Worm (Caenorhabditis elegans) whole organism, young adult: Measurements from ENCODE around the gene plg-1.

Experiments
- B0261.1 ChIP-seq: sonication (generic microtip); optimal IDR thresholded peaks from 2 replicates; lab custom pipeline; 2016; ENCODE audit warnings: mild to moderate bottlenecking, missing genetic modification characterization, moderate library complexity, missing compliant biosample characterization
- F10E7.11 ChIP-seq: sonication (generic microtip); optimal IDR thresholded peaks from 2 replicates; lab custom pipeline; 2017; ENCODE audit warnings: mild to moderate bottlenecking, missing genetic modification characterization, moderate library complexity, missing compliant biosample characterization
- F23B12.7 ChIP-seq: sonication (generic microtip); optimal IDR thresholded peaks from 2 replicates; lab custom pipeline; 2017; ENCODE audit warnings: missing genetic modification characterization, mild to moderate bottlenecking, missing compliant biosample characterization, antibody characterized with exemption, moderate library complexity; ENCODE audit not compliant: insufficient read depth
- F37B4.10 ChIP-seq: fragments of 200-800 bp; sonication (Bioruptor generic); IDR thresholded peaks from 2 replicates; pipeline ENCODE4 v1.3.6; 2022; ENCODE audit warnings: missing genetic modification characterization, missing compliant biosample characterization
- F39B2.1 ChIP-seq: fragments of 200-800 bp; sonication (Bioruptor generic); IDR thresholded peaks from 2 replicates; pipeline ENCODE4 v1.3.6; 2022; ENCODE audit warnings: missing genetic modification reagents, missing genetic modification characterization, missing compliant biosample characterization
- F55B11.4 ChIP-seq: sonication (generic microtip); optimal IDR thresholded peaks from 2 replicates; lab custom pipeline; 2016; ENCODE audit warnings: missing compliant biosample characterization, missing genetic modification characterization, borderline replicate concordance; ENCODE audit not compliant: insufficient read depth
- K12H6.12 ChIP-seq: fragments of 200-800 bp; sonication (Bioruptor generic); optimal IDR thresholded peaks from 2 replicates; lab custom pipeline; 2018; ENCODE audit warnings: mild to moderate bottlenecking, missing genetic modification characterization, missing compliant biosample characterization
- ZK185.1 ChIP-seq: sonication (generic microtip); optimal IDR thresholded peaks from 2 replicates; lab custom pipeline; 2016; ENCODE audit warnings: mild to moderate bottlenecking, missing genetic modification characterization, missing compliant biosample characterization; ENCODE audit not compliant: poor library complexity, severe bottlenecking
- attf-5 ChIP-seq: fragments of 200-800 bp; sonication (Bioruptor generic); optimal IDR thresholded peaks from 2 replicates; lab custom pipeline; 2018; ENCODE audit warnings: mild to moderate bottlenecking, missing genetic modification characterization, missing compliant biosample characterization
- attf-6 ChIP-seq: fragments of 200-800 bp; sonication (Bioruptor generic); IDR thresholded peaks from 2 replicates; pipeline ENCODE4 v1.3.6; 2022; ENCODE audit warnings: missing genetic modification reagents, missing genetic modification characterization, missing compliant biosample characterization
- bed-2 ChIP-seq: fragments of 200-800 bp; sonication (Bioruptor generic); IDR thresholded peaks from 2 replicates; pipeline ENCODE4 v1.3.6; 2022; ENCODE audit warnings: missing genetic modification reagents, missing genetic modification characterization, missing compliant biosample characterization
- ccch-3 ChIP-seq: fragments of 200-800 bp; sonication (Bioruptor generic); optimal IDR thresholded peaks from 2 replicates; lab custom pipeline; 2018; ENCODE audit warnings: mild to moderate bottlenecking, missing genetic modification characterization, missing compliant biosample characterization
- cebp-1 ChIP-seq, 2 experiments: fragments of 200-800 bp in 1 of 2; sonication (Bioruptor generic) in 1 of 2; sonication (generic microtip) in 1 of 2; IDR thresholded peaks in 1 of 2; optimal IDR thresholded peaks in 1 of 2; 2 replicates each; pipeline versions ENCODE4 v1.3.6 to Lab custom; 2017 to 2022; ENCODE audit warnings: missing compliant biosample characterization in 2 of 2, missing genetic modification characterization in 2 of 2, mild to moderate bottlenecking in 1 of 2, missing genetic modification reagents in 1 of 2, moderate library complexity in 1 of 2
- dpff-1 ChIP-seq: sonication (generic microtip); optimal IDR thresholded peaks from 2 replicates; lab custom pipeline; 2017; ENCODE audit warnings: mild to moderate bottlenecking, missing genetic modification characterization, missing compliant biosample characterization
- egl-18 ChIP-seq: fragments of 200-800 bp; sonication (Bioruptor generic); IDR thresholded peaks from 2 replicates; pipeline ENCODE4 v1.3.6; 2022; ENCODE audit warnings: missing genetic modification reagents, missing genetic modification characterization, missing compliant biosample characterization
- egl-44 ChIP-seq: fragments of 200-800 bp; sonication (Bioruptor generic); IDR thresholded peaks from 2 replicates; pipeline ENCODE4 v1.3.6; 2022; ENCODE audit warnings: missing genetic modification reagents, missing genetic modification characterization, missing compliant biosample characterization
- fkh-3 ChIP-seq: sonication (generic microtip); optimal IDR thresholded peaks from 2 replicates; lab custom pipeline; 2016; ENCODE audit warnings: mild to moderate bottlenecking, missing genetic modification characterization, missing compliant biosample characterization
- hlh-12 ChIP-seq: sonication (generic microtip); optimal IDR thresholded peaks from 2 replicates; lab custom pipeline; 2016; ENCODE audit warnings: missing genetic modification characterization, missing compliant biosample characterization
- hlh-26 ChIP-seq: fragments of 200-800 bp; sonication (Bioruptor generic); conservative IDR thresholded peaks from 2 replicates; pipeline ENCODE4 v1.3.6; 2022; ENCODE audit warnings: missing genetic modification reagents, missing genetic modification characterization, missing compliant biosample characterization
- hmg-1.2 ChIP-seq: fragments of 200-800 bp; sonication (Bioruptor generic); IDR thresholded peaks from 2 replicates; pipeline ENCODE4 v1.3.6; 2022; ENCODE audit warnings: missing genetic modification reagents, missing genetic modification characterization, missing compliant biosample characterization
- hrde-1 ChIP-seq: sonication (generic microtip); optimal IDR thresholded peaks from 2 replicates; lab custom pipeline; 2016; ENCODE audit warnings: missing genetic modification characterization, mild to moderate bottlenecking, missing compliant biosample characterization, moderate library complexity, missing genotype, missing genetic modification reagents, borderline replicate concordance
- lag-1 ChIP-seq: fragments of 200-800 bp; sonication (Bioruptor generic); IDR thresholded peaks from 2 replicates; pipeline ENCODE4 v1.3.6; 2022; ENCODE audit warnings: missing genetic modification reagents, missing genetic modification characterization, missing compliant biosample characterization
- lin-35 ChIP-seq, 3 experiments: fragments of 150-350 bp in 2 of 3; sonication (generic microtip) in 1 of 3; optimal IDR thresholded peaks; 2 replicates each; lab custom pipeline; 2014 to 2018; ENCODE audit warnings: missing biosample characterization in 3 of 3, missing genetic modification characterization in 3 of 3, missing genetic modification reagents in 3 of 3
- lin-40 ChIP-seq: sonication (generic microtip); optimal IDR thresholded peaks from 2 replicates; lab custom pipeline; 2016; ENCODE audit warnings: missing genetic modification characterization, mild to moderate bottlenecking, missing compliant biosample characterization, missing genotype, missing genetic modification reagents
- lin-54 ChIP-seq: fragments of 200-800 bp; sonication (Bioruptor generic); optimal IDR thresholded peaks from 2 replicates; lab custom pipeline; 2018; ENCODE audit warnings: mild to moderate bottlenecking, missing genetic modification characterization, missing compliant biosample characterization
- madf-10 ChIP-seq: sonication (generic microtip); optimal IDR thresholded peaks from 2 replicates; lab custom pipeline; 2016; ENCODE audit warnings: mild to moderate bottlenecking, missing genetic modification characterization, missing compliant biosample characterization
- madf-3 ChIP-seq: fragments of 200-800 bp; sonication (Bioruptor generic); IDR thresholded peaks from 2 replicates; pipeline ENCODE4 v1.3.6; 2022; ENCODE audit warnings: missing genetic modification reagents, missing genetic modification characterization, missing compliant biosample characterization
- madf-8 ChIP-seq: fragments of 200-800 bp; sonication (Bioruptor generic); conservative IDR thresholded peaks from 2 replicates; pipeline ENCODE4 v1.3.6; 2022; ENCODE audit warnings: missing genetic modification reagents, missing genetic modification characterization, missing compliant biosample characterization
- nfyb-1 ChIP-seq: fragments of 200-800 bp; sonication (Bioruptor generic); IDR thresholded peaks from 2 replicates; pipeline ENCODE4 v1.3.6; 2022; ENCODE audit warnings: missing genetic modification reagents, missing genetic modification characterization, missing compliant biosample characterization
- nhr-80 ChIP-seq: sonication (generic microtip); optimal IDR thresholded peaks from 2 replicates; lab custom pipeline; 2016; ENCODE audit warnings: missing genetic modification characterization, missing compliant biosample characterization
- nhr-90 ChIP-seq: sonication (generic microtip); optimal IDR thresholded peaks from 2 replicates; lab custom pipeline; 2016; ENCODE audit warnings: missing genotype, mild to moderate bottlenecking, missing genetic modification characterization, missing compliant biosample characterization
- rcor-1 ChIP-seq: fragments of 200-800 bp; sonication (Bioruptor generic); IDR thresholded peaks from 2 replicates; pipeline ENCODE4 v1.3.6; 2022; ENCODE audit warnings: missing genetic modification reagents, missing genetic modification characterization, missing compliant biosample characterization
- rpc-1 ChIP-seq, 2 experiments: fragments of 150-350 bp in 1 of 2; sonication (generic microtip) in 1 of 2; optimal IDR thresholded peaks; 2 replicates each; lab custom pipeline; 2014 to 2018; ENCODE audit warnings: missing biosample characterization in 1 of 2, missing genetic modification characterization in 1 of 2, missing genetic modification reagents in 1 of 2, missing genotype in 1 of 2
- snpc-4 ChIP-seq, 5 experiments: fragments of 150-350 bp in 1 of 5; sonication (generic microtip) in 4 of 5; optimal IDR thresholded peaks; 2 replicates each; lab custom pipeline; 2014 to 2018; ENCODE audit warnings: missing genetic modification characterization in 5 of 5, missing biosample characterization in 3 of 5, antibody characterized with exemption in 2 of 5, mild to moderate bottlenecking in 2 of 5, missing compliant biosample characterization in 2 of 5, missing genotype in 2 of 5, moderate library complexity in 2 of 5, missing genetic modification reagents in 1 of 5
- sptf-2 ChIP-seq: fragments of 200-800 bp; sonication (Bioruptor generic); optimal IDR thresholded peaks from 2 replicates; lab custom pipeline; 2018; ENCODE audit warnings: mild to moderate bottlenecking, missing genetic modification characterization, missing compliant biosample characterization
- tbp1 ChIP-seq: fragments of 200-800 bp; sonication (Bioruptor generic); optimal IDR thresholded peaks from 2 replicates; lab custom pipeline; 2018; ENCODE audit warnings: mild to moderate bottlenecking, missing genetic modification characterization, missing compliant biosample characterization
- tbx-9 ChIP-seq: sonication (generic microtip); optimal IDR thresholded peaks from 2 replicates; lab custom pipeline; 2016; ENCODE audit warnings: borderline replicate concordance, missing genetic modification characterization, inconsistent platforms, missing compliant biosample characterization
- unc-62 ChIP-seq: fragments of 150-350 bp; optimal IDR thresholded peaks from 2 replicates; lab custom pipeline; 2014; ENCODE audit warnings: missing biosample characterization, missing genetic modification reagents, missing genetic modification characterization
- ztf-18 ChIP-seq: sonication (generic microtip); optimal IDR thresholded peaks from 2 replicates; lab custom pipeline; 2016; ENCODE audit warnings: missing genotype, mild to moderate bottlenecking, missing genetic modification characterization, missing compliant biosample characterization
- ztf-22 ChIP-seq: fragments of 200-800 bp; sonication (Bioruptor generic); optimal IDR thresholded peaks from 2 replicates; lab custom pipeline; 2018; ENCODE audit warnings: mild to moderate bottlenecking, missing genetic modification characterization, moderate library complexity, missing compliant biosample characterization
- ztf-25 ChIP-seq: fragments of 200-800 bp; sonication (Bioruptor generic); IDR thresholded peaks from 2 replicates; pipeline ENCODE4 v1.3.6; 2022; ENCODE audit warnings: missing genetic modification reagents, missing genetic modification characterization, missing compliant biosample characterization
- ztf-26 ChIP-seq: sonication (generic microtip); optimal IDR thresholded peaks from 2 replicates; lab custom pipeline; 2017; ENCODE audit warnings: missing genetic modification characterization, missing compliant biosample characterization
- ztf-6 ChIP-seq: fragments of 200-800 bp; sonication (Bioruptor generic); IDR thresholded peaks from 2 replicates; pipeline ENCODE4 v1.3.6; 2022; ENCODE audit warnings: missing genetic modification reagents, missing genetic modification characterization, missing compliant biosample characterization

plg-1 gene

ce11 chrIII:8887184-8887801 is 35.2 kb downstream of the plg-1 start, which contains the start of gene famh-136 (continued):
- TF ChIP-seq fkh-3 (tag; lab: Kevin White, UChicago) (no peak), tbx-9 (no peak), ztf-22 (GFP tag; lab: Kevin White, UChicago) (no peak), F23B12.7 (tag; lab: Kevin White, UChicago) (peak; percentile 94), sptf-2 (GFP tag; lab: Kevin White, UChicago) (no peak), nhr-90 (tag; lab: Kevin White, UChicago) (no peak), F55B11.4 (tag; lab: Kevin White, UChicago) (no peak), hlh-12 (tag; lab: Kevin White, UChicago) (no peak), F39B2.1 (GFP tag; lab: Robert Waterston, UW) (peak; percentile 55; the same call in 1 of the 2 replicates), rpc-1 (optimal IDR thresholded peaks at IDR 0.05; lab: Kevin White, UChicago) (no peak), rpc-1 (tag; optimal IDR thresholded peaks at IDR 0.05; lab: Kevin White, UChicago) (no peak), rcor-1 (peak; percentile 72), F10E7.11 (no peak), bed-2 (GFP tag; lab: Robert Waterston, UW) (no peak), madf-10 (tag; lab: Kevin White, UChicago) (peak; percentile 54)

DNA sequence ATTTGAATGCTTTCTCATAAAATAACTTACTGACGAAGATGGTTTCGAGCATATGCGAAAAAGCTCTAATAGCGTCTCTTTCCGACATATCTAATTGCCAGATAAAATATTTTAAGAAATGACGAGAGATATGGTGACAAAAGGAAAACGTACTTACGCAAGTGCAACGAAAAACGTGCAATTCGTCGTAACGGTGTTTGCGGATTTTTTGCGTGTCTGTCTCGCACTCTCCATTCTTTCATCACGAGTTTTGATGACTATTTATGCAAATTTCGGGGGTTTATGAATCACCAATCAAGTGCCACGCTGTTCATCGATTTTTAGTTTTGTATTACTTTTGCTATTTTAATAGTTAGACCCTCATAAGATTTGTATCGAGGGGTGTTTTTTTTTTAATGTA is 36.9 kb downstream of the plg-1 start, which contains the start of gene ZK637.14:
ZK637.14 (minus strand) TSS at position 201 of the 400 bp plus-strand sequence.
- no peak for TF ChIP-seq dpff-1 (tag; lab: Kevin White, UChicago)
- TF ChIP-seq attf-5 (GFP tag; lab: Kevin White, UChicago): peak; percentile 65
- peak; percentile 20 for TF ChIP-seq nhr-80
- no peak for TF ChIP-seq nfyb-1 (GFP tag; lab: Robert Waterston, UW)
- TF ChIP-seq B0261.1 (tag; lab: Kevin White, UChicago): no peak
- no peak for TF ChIP-seq bed-2 (GFP tag; lab: Robert Waterston, UW)
- TF ChIP-seq tbp1 (GFP tag; lab: Kevin White, UChicago): peak; percentile 11
- no peak for TF ChIP-seq fkh-3 (tag; lab: Kevin White, UChicago)
- TF ChIP-seq ZK185.1: no peak
- TF ChIP-seq hmg-1.2: no peak
- TF ChIP-seq cebp-1 (GFP tag; IDR thresholded peaks at IDR 0.05; lab: Robert Waterston, UW): no peak
- TF ChIP-seq cebp-1 (tag; optimal IDR thresholded peaks at IDR 0.05; lab: Kevin White, UChicago): peak; percentile 66
- peak in 1 of 3 experiments; percentile 8 for TF ChIP-seq lin-35 (GFP tag; optimal IDR thresholded peaks at IDR 0.05; lab: Kevin White, UChicago)
- TF ChIP-seq ztf-18 (tag; lab: Kevin White, UChicago): peak; percentile 70
- TF ChIP-seq lin-40 (tag; lab: Kevin White, UChicago): peak; percentile 1
- TF ChIP-seq lin-54 (GFP tag; lab: Kevin White, UChicago): peak; percentile 14
- TF ChIP-seq, all 124 proteins: peak for 8

ce11 chrIII:8889931-8890330 is 37.9 kb downstream of the plg-1 start, which contains the start of gene lnkn-1:
TSS of gene lnkn-1 (plus strand) at chrIII:8890231.
- TF ChIP-seq madf-3 (GFP tag; lab: Robert Waterston, UW) (no peak), K12H6.12 (tag; lab: Kevin White, UChicago) (no peak), ztf-25 (no peak), ztf-6 (GFP tag; lab: Robert Waterston, UW) (no peak), tbp1 (GFP tag; lab: Kevin White, UChicago) (no peak), snpc-4 (GFP tag; optimal IDR thresholded peaks at IDR 0.05; lab: Kevin White, UChicago) (no peak), snpc-4 (tag; optimal IDR thresholded peaks at IDR 0.05; lab: Kevin White, UChicago) (no peak), ZK185.1 (no peak), F10E7.11 (no peak), ccch-3 (no peak), attf-6 (GFP tag; lab: Robert Waterston, UW) (no peak), egl-44 (GFP tag; lab: Robert Waterston, UW) (no peak), egl-18 (no peak), madf-8 (GFP tag; lab: Robert Waterston, UW) (no peak), rpc-1 (optimal IDR thresholded peaks at IDR 0.05; lab: Kevin White, UChicago) (no peak), rpc-1 (tag; optimal IDR thresholded peaks at IDR 0.05; lab: Kevin White, UChicago) (no peak), lag-1 (GFP tag; lab: Robert Waterston, UW) (no peak), hrde-1 (tag; lab: Kevin White, UChicago) (no peak), ztf-26 (tag; lab: Kevin White, UChicago) (no peak), hlh-26 (no peak), F37B4.10 (GFP tag; lab: Robert Waterston, UW) (no peak), unc-62 (GFP tag; lab: Kevin White, UChicago) (no peak)
